Fruit fly (Drosophila melanogaster) Kc167 (cell line): ENCODE results near the gene gish.

Experiments
- psq ChIP-seq: fragments of >200 bp; optimal IDR thresholded peaks from 2 replicates; lab custom pipeline; 2017; ENCODE audit warnings: missing external identifiers
- ttk ChIP-seq: sonication (Bioruptor generic); optimal IDR thresholded peaks from 2 replicates; lab custom pipeline; 2017; ENCODE audit warnings: missing external identifiers

DNA sequence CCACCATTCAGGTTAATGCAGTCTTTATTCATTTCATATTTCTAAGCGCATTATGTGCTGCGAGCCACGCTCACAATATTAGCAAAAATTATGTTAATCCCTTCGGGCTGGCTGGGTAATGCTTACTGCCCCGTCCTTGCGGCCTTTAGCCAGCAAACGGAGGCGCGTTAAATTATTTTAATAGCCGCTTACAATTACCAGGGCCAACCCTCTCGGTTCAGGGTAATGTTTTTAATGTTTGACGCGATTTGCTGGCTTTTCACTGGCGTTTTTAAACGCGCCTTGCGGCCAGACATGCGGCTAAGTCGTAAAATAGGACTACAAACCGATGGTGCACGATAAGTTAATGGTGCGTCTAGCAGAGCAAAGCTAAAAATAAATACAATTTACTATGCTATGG is 62.5 kb downstream of the gish start:
- TF ChIP-seq psq (lab: Kevin White, UChicago) (no peak), ttk (lab: Kevin White, UChicago) (no peak)
